Worm (Caenorhabditis elegans) whole organism, mixed stage, embryonic: ENCODE data around the gene str-247.

ENCODE experiments used
- M03D4.4 ChIP-seq: sonication (generic microtip); optimal IDR thresholded peaks from 2 replicates; lab custom pipeline; 2017; ENCODE audit warnings: mild to moderate bottlenecking, missing genetic modification characterization, missing compliant biosample characterization
- bed-3 ChIP-seq: fragments of 200-800 bp; sonication (Bioruptor generic); optimal IDR thresholded peaks from 3 replicates; lab custom pipeline; 2018; ENCODE audit warnings: mild to moderate bottlenecking, missing genetic modification characterization, moderate library complexity, missing compliant biosample characterization
- blmp-1 ChIP-seq: fragments of 150-350 bp; optimal IDR thresholded peaks from 2 replicates; lab custom pipeline; 2014; ENCODE audit warnings: missing biosample characterization, missing genetic modification characterization
- ceh-39 ChIP-seq: fragments of 150-350 bp; optimal IDR thresholded peaks from 2 replicates; lab custom pipeline; 2014; ENCODE audit warnings: missing biosample characterization, missing genetic modification characterization
- ceh-43 ChIP-seq: fragments of 200-800 bp; sonication (Bioruptor generic); optimal IDR thresholded peaks from 2 replicates; lab custom pipeline; 2018; ENCODE audit warnings: mild to moderate bottlenecking, missing genetic modification characterization, moderate library complexity, missing compliant biosample characterization
- ceh-83 ChIP-seq: fragments of 200-800 bp; sonication (Bioruptor generic); optimal IDR thresholded peaks from 2 replicates; lab custom pipeline; 2018; ENCODE audit warnings: mild to moderate bottlenecking, missing genetic modification characterization, missing compliant biosample characterization
- ces-1 ChIP-seq: fragments of 150-350 bp; optimal IDR thresholded peaks from 2 replicates; lab custom pipeline; 2014; ENCODE audit warnings: missing biosample characterization, missing genetic modification reagents, missing genetic modification characterization
- drap-1 ChIP-seq: fragments of 200-800 bp; sonication (Bioruptor generic); optimal IDR thresholded peaks from 3 replicates; lab custom pipeline; 2018; ENCODE audit warnings: mild to moderate bottlenecking, missing genetic modification characterization, missing compliant biosample characterization
- elt-3 ChIP-seq: fragments of 150-350 bp; optimal IDR thresholded peaks from 2 replicates; lab custom pipeline; 2014; ENCODE audit warnings: missing biosample characterization, missing genetic modification characterization
- flh-1 ChIP-seq: fragments of 200-800 bp; sonication (Bioruptor generic); optimal IDR thresholded peaks from 2 replicates; lab custom pipeline; 2018; ENCODE audit warnings: mild to moderate bottlenecking, missing genetic modification characterization, moderate library complexity, missing compliant biosample characterization
- hlh-1 ChIP-seq: fragments of 150-350 bp; optimal IDR thresholded peaks from 2 replicates; lab custom pipeline; 2014; ENCODE audit warnings: missing biosample characterization, missing genetic modification reagents, missing genetic modification characterization
- lin-13 ChIP-seq: fragments of 150-350 bp; optimal IDR thresholded peaks from 2 replicates; lab custom pipeline; 2014; ENCODE audit warnings: missing biosample characterization, missing genetic modification characterization
- lin-32 ChIP-seq: fragments of 200-800 bp; sonication (Bioruptor generic); optimal IDR thresholded peaks from 2 replicates; lab custom pipeline; 2018; ENCODE audit warnings: mild to moderate bottlenecking, missing genetic modification characterization, missing compliant biosample characterization
- mab-5 ChIP-seq: fragments of 150-350 bp; optimal IDR thresholded peaks from 2 replicates; lab custom pipeline; 2014; ENCODE audit warnings: missing biosample characterization, missing genetic modification characterization
- mep-1 ChIP-seq: fragments of 150-350 bp; optimal IDR thresholded peaks from 2 replicates; lab custom pipeline; 2017; ENCODE audit warnings: missing biosample characterization, missing genetic modification reagents, missing genetic modification characterization, inconsistent platforms
- mls-2 ChIP-seq: sonication (generic microtip); optimal IDR thresholded peaks from 2 replicates; lab custom pipeline; 2016; ENCODE audit warnings: mild to moderate bottlenecking, missing genetic modification characterization, moderate library complexity, missing compliant biosample characterization
- nhr-2 ChIP-seq: fragments of 150-350 bp; optimal IDR thresholded peaks from 2 replicates; lab custom pipeline; 2014; ENCODE audit warnings: missing biosample characterization, missing genetic modification characterization
- nhr-237 ChIP-seq: fragments of 150-350 bp; optimal IDR thresholded peaks from 2 replicates; lab custom pipeline; 2014; ENCODE audit warnings: missing biosample characterization, missing genetic modification characterization
- nhr-28 ChIP-seq: fragments of 150-350 bp; optimal IDR thresholded peaks from 2 replicates; lab custom pipeline; 2014; ENCODE audit warnings: missing biosample characterization, missing genetic modification characterization
- nhr-76 ChIP-seq: sonication (generic microtip); optimal IDR thresholded peaks from 2 replicates; lab custom pipeline; 2017; ENCODE audit warnings: missing biosample characterization, missing genetic modification characterization
- pha-4 ChIP-seq: fragments of 150-350 bp; optimal IDR thresholded peaks from 2 replicates; lab custom pipeline; 2018; ENCODE audit warnings: missing biosample characterization, missing genetic modification reagents, missing genetic modification characterization
- sem-2 ChIP-seq: fragments of 200-800 bp; sonication (Bioruptor generic); optimal IDR thresholded peaks from 2 replicates; lab custom pipeline; 2018; ENCODE audit warnings: mild to moderate bottlenecking, missing genetic modification characterization, missing compliant biosample characterization
- snpc-4 ChIP-seq: fragments of 150-350 bp; optimal IDR thresholded peaks from 2 replicates; lab custom pipeline; 2014; ENCODE audit warnings: missing biosample characterization, missing genetic modification characterization
- sptf-1 ChIP-seq: sonication (generic microtip); optimal IDR thresholded peaks from 2 replicates; lab custom pipeline; 2017; ENCODE audit warnings: mild to moderate bottlenecking, missing genetic modification characterization, moderate library complexity, missing compliant biosample characterization
- tbx-8 ChIP-seq: fragments of 200-800 bp; sonication (Bioruptor generic); optimal IDR thresholded peaks from 2 replicates; lab custom pipeline; 2018; ENCODE audit warnings: mild to moderate bottlenecking, missing genetic modification characterization, moderate library complexity, missing compliant biosample characterization
- unc-120 ChIP-seq: sonication (generic microtip); optimal IDR thresholded peaks from 2 replicates; lab custom pipeline; 2017; ENCODE audit warnings: missing genetic modification characterization, missing compliant biosample characterization; ENCODE audit not compliant: poor library complexity, severe bottlenecking
- unc-39 ChIP-seq: fragments of 150-350 bp; optimal IDR thresholded peaks from 2 replicates; lab custom pipeline; 2014; ENCODE audit warnings: missing biosample characterization, missing genetic modification characterization
- unc-62 ChIP-seq: fragments of 150-350 bp; optimal IDR thresholded peaks from 2 replicates; lab custom pipeline; 2014; ENCODE audit warnings: missing biosample characterization, missing genetic modification reagents, missing genetic modification characterization
- ztf-11 ChIP-seq: fragments of 150-350 bp; optimal IDR thresholded peaks from 2 replicates; lab custom pipeline; 2014; ENCODE audit warnings: missing biosample characterization, missing genetic modification characterization

str-247 gene

DNA sequence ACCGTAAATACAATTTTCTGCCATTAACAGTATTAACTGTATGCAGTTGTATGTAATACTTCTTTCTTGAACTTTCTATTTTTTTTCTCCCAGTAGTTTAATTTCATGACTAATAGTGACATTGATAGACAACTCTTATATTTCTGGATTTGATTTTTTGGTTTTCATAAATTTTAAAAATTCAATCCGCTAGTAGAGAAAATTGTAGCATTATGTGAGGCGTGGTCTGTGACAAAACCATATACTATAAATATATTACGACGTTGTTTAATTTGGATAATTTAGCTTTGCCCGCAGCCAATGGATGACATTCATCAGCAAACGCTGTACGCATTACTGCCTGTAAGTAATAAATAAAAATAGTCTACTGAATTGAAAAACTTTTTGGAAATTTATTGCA, 24.7 kb upstream of the str-247 start, which contains the start of gene srx-64:
Gene srx-64, plus strand, starts transcription at position 301 of the 400 bp plus-strand sequence.
- TF ChIP-seq blmp-1 (no peak), ces-1 (GFP tag; lab: Kevin White, UChicago) (no peak), flh-1 (GFP tag; lab: Kevin White, UChicago) (no peak), elt-3 (tag; lab: Kevin White, UChicago) (no peak), bed-3 (GFP tag; lab: Kevin White, UChicago) (no peak), sem-2 (no peak), mep-1 (no peak), drap-1 (GFP tag; lab: Kevin White, UChicago) (no peak), nhr-237 (no peak), ztf-11 (tag; lab: Kevin White, UChicago) (no peak), ceh-39 (tag; lab: Kevin White, UChicago) (no peak)

DNA sequence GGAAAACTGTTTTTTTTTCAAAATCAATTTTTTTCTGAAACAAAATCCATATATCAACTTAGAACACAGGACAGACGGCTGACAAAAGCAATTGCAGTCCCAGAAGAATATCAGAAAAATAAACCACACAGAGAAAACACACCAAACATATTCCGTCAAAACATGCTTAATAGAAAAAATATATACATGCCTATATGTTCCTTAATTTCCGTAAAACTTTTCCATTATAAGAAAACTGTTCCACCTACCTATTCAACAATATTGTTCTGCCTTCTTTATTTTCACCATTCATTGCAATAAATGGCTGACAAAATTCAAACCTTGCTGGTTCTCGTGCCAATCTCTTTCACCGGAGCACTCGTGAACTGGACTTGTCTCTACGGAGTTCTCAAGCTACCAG, 22.5 kb upstream of the str-247 start, which contains the start of gene srx-63:
Gene srx-63, plus strand, starts transcription at position 301 of the 400 bp plus-strand sequence.
- TF ChIP-seq pha-4 = no peak
- no peak for TF ChIP-seq mls-2
- TF ChIP-seq nhr-2 = no peak
- TF ChIP-seq ceh-39 (tag; lab: Kevin White, UChicago) = no peak
- no peak for TF ChIP-seq lin-32 (GFP tag; lab: Kevin White, UChicago)
- no peak for TF ChIP-seq lin-13 (tag; lab: Kevin White, UChicago)
- TF ChIP-seq elt-3 (tag; lab: Kevin White, UChicago) = no peak
- no peak for TF ChIP-seq unc-120 (tag; lab: Kevin White, UChicago)
- TF ChIP-seq nhr-237 = no peak
- no peak for TF ChIP-seq mab-5 (tag; lab: Kevin White, UChicago)
- no peak for TF ChIP-seq unc-39 (tag; lab: Kevin White, UChicago)
- no peak for TF ChIP-seq nhr-76 (tag; lab: Kevin White, UChicago)
- no peak for TF ChIP-seq ceh-43 (GFP tag; lab: Kevin White, UChicago)
- no peak for TF ChIP-seq M03D4.4 (tag; lab: Kevin White, UChicago)
- TF ChIP-seq, all 35 proteins: peak for 0

- no peak for TF ChIP-seq ces-1 (GFP tag; lab: Kevin White, UChicago)
Observed at ce11 chrV:3935892-3936478, 17.9 kb upstream of the str-247 start, which contains the start of gene cyp-35A5. cyp-35A5 (plus strand) TSS chrV:3936326.

DNA sequence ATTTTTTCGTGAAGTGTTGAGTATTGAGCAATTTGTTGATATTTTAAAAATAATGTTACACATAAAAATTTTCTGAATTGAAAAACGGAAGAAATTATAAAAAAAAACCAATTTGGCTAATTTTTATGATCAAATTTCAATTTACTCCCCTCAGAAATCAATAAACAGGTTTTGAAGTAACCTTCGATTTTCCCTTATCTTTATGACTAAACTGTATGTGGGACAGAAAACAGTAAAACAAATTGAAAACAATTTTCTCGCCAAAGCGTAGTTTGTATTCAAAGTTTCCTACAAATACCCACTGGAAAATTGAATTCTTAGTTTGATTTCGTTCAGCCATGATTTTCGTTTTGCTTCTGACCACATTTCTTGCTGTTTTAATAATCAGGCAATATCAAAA, 15.1 kb upstream of the str-247 start, which contains the start of gene cyp-35B1:
Gene cyp-35B1, plus strand, starts transcription at position 244 of the 400 bp plus-strand sequence.
- no peak for TF ChIP-seq mep-1
- no peak for TF ChIP-seq hlh-1 (tag; lab: Kevin White, UChicago)
- TF ChIP-seq unc-62 = no peak
- no peak for TF ChIP-seq ces-1 (GFP tag; lab: Kevin White, UChicago)
- no peak for TF ChIP-seq flh-1 (GFP tag; lab: Kevin White, UChicago)
- TF ChIP-seq sptf-1 (tag; lab: Kevin White, UChicago) = no peak
- TF ChIP-seq M03D4.4 (tag; lab: Kevin White, UChicago) = no peak
- TF ChIP-seq mls-2 = no peak
- TF ChIP-seq lin-32 (GFP tag; lab: Kevin White, UChicago) = no peak
- TF ChIP-seq pha-4 = no peak
- TF ChIP-seq ceh-43 (GFP tag; lab: Kevin White, UChicago) = no peak
- no peak for TF ChIP-seq sem-2
- no peak for TF ChIP-seq mab-5 (tag; lab: Kevin White, UChicago)
- TF ChIP-seq nhr-2 = no peak
- no peak for TF ChIP-seq unc-39 (tag; lab: Kevin White, UChicago)

ce11 chrV:3941860-3942259, 12.0 kb upstream of the str-247 start, which contains the start of gene cyp-35B2:
cyp-35B2 (plus strand) TSS chrV:3942160.
- TF ChIP-seq unc-120 (tag; lab: Kevin White, UChicago) (no peak), nhr-28 (no peak), tbx-8 (GFP tag; lab: Kevin White, UChicago) (no peak), pha-4 (no peak), snpc-4 (tag; lab: Kevin White, UChicago) (no peak), unc-62 (no peak), unc-39 (tag; lab: Kevin White, UChicago) (no peak), ceh-39 (tag; lab: Kevin White, UChicago) (no peak)

ce11 chrV:3943364-3943763, 10.5 kb upstream of the str-247 start:
- TF ChIP-seq ceh-83 (GFP tag; lab: Kevin White, UChicago) (no peak), pha-4 (no peak)
